Worm (Caenorhabditis elegans): ENCODE data around the gene F01D5.7.

Gene F01D5.7

ce11 chrII:14018192-14018591 lies 9.7 kb downstream of the F01D5.7 start (continued):
- TF ChIP-seq nhr-80 (tag; optimal IDR thresholded peaks at IDR 0.05) (peak; percentile 27), attf-5 (GFP tag; optimal IDR thresholded peaks at IDR 0.05) (peak; percentile 12), ztf-6 (GFP tag; IDR thresholded peaks at IDR 0.05) (no peak), rpc-1 (optimal IDR thresholded peaks at IDR 0.05) (no peak), rpc-1 (tag; optimal IDR thresholded peaks at IDR 0.05) (peak; percentile 10), nfyb-1 (GFP tag; IDR thresholded peaks at IDR 0.05) (peak; percentile 93), F57A8.1 (GFP tag; optimal IDR thresholded peaks at IDR 0.05) (no peak), nfya-1 (tag; optimal IDR thresholded peaks at IDR 0.05; ENCODE audit: borderline replicate concordance, insufficient read depth) (no peak), somi-1 (GFP tag; optimal IDR thresholded peaks at IDR 0.05) (peak; percentile 23), hmg-1.2 (GFP tag; IDR thresholded peaks at IDR 0.05) (peak; percentile 100), K11D2.4 (GFP tag; IDR thresholded peaks at IDR 0.05) (peak; percentile 74; the same call in 1 of the 2 replicates), snpc-4 (GFP tag; optimal IDR thresholded peaks at IDR 0.05) (peak; percentile 99), snpc-4 (tag; optimal IDR thresholded peaks at IDR 0.05) (peak; percentile 99 to 100 (median 100)), ceh-100 (GFP tag; IDR thresholded peaks at IDR 0.05) (peak; percentile 80), nhr-179 (tag; optimal IDR thresholded peaks at IDR 0.05) (peak; percentile 73), egl-44 (GFP tag; IDR thresholded peaks at IDR 0.05) (no peak), madf-3 (GFP tag; IDR thresholded peaks at IDR 0.05) (peak; percentile 37; the same call in 1 of the 2 replicates), lir-1 (GFP tag; conservative IDR thresholded peaks at IDR 0.05) (no peak), C17E4.6 (GFP tag; IDR thresholded peaks at IDR 0.05) (peak; percentile 74; the same call in 1 of the 2 replicates), chd-7 (tag; optimal IDR thresholded peaks at IDR 0.05) (peak; percentile 75), snpc-1.3 (tag; optimal IDR thresholded peaks at IDR 0.05; ENCODE audit: insufficient read depth) (peak; percentile 97), B0019.2 (GFP tag; conservative IDR thresholded peaks at IDR 0.05) (no peak), F23B12.7 (tag; optimal IDR thresholded peaks at IDR 0.05; ENCODE audit: insufficient read depth) (peak; percentile 81), D2030.7 (GFP tag; IDR thresholded peaks at IDR 0.05) (peak; percentile 96), rcor-1 (GFP tag; IDR thresholded peaks at IDR 0.05) (peak; percentile 89), tlf-1 (GFP tag; optimal IDR thresholded peaks at IDR 0.05) (peak; percentile 89), sdz-38 (tag; optimal IDR thresholded peaks at IDR 0.05) (no peak), nhr-27 (tag; optimal IDR thresholded peaks at IDR 0.05) (peak; percentile 70), athp-1 (tag; optimal IDR thresholded peaks at IDR 0.05) (peak; percentile 64), ztf-22 (GFP tag; optimal IDR thresholded peaks at IDR 0.05) (no peak), akir-1 (GFP tag; optimal IDR thresholded peaks at IDR 0.05) (peak; percentile 52), atf-7 (tag; optimal IDR thresholded peaks at IDR 0.05) (peak; percentile 78), mcd-1 (GFP tag; IDR thresholded peaks at IDR 0.05) (peak; percentile 92), lin-26 (GFP tag; IDR thresholded peaks at IDR 0.05) (peak; percentile 74)

ce11 chrII:14018887-14019286 lies 10.4 kb downstream of the F01D5.7 start:
- TF ChIP-seq F52B5.7 (tag; optimal IDR thresholded peaks at IDR 0.05) (no peak), ztf-28 (GFP tag; IDR thresholded peaks at IDR 0.05) (no peak), D2030.7 (GFP tag; IDR thresholded peaks at IDR 0.05) (no peak), lin-35 (GFP tag; optimal IDR thresholded peaks at IDR 0.05) (no peak), rpc-1 (optimal IDR thresholded peaks at IDR 0.05) (no peak), rpc-1 (tag; optimal IDR thresholded peaks at IDR 0.05) (no peak), hrde-1 (tag; optimal IDR thresholded peaks at IDR 0.05; ENCODE audit: borderline replicate concordance) (no peak), lir-1 (GFP tag; conservative IDR thresholded peaks at IDR 0.05) (no peak), attf-6 (GFP tag; IDR thresholded peaks at IDR 0.05) (no peak), unc-130 (GFP tag; optimal IDR thresholded peaks at IDR 0.05) (no peak), lin-40 (tag; optimal IDR thresholded peaks at IDR 0.05) (no peak), F57A8.1 (GFP tag; optimal IDR thresholded peaks at IDR 0.05) (no peak)

Measured in whole organism, young adult.